Fruit fly (Drosophila melanogaster) whole organism, wandering third instar larva: ENCODE results near the gene CG15773.

ENCODE experiments used
- Abd-B ChIP-seq: fragments of >200 bp; optimal IDR thresholded peaks from 2 replicates; lab custom pipeline; 2017; ENCODE audit warnings: missing biosample characterization, missing genetic modification characterization
- CG32264 ChIP-seq: fragments of 200-800 bp; sonication (Bioruptor generic); optimal IDR thresholded peaks from 2 replicates; lab custom pipeline; 2016; ENCODE audit warnings: missing biosample characterization, missing genetic modification characterization
- CG9705 ChIP-seq: fragments of 200-800 bp; sonication (Bioruptor generic); optimal IDR thresholded peaks from 2 replicates; lab custom pipeline; 2018; ENCODE audit warnings: missing biosample characterization, mild to moderate bottlenecking, missing genetic modification characterization
- CrebA ChIP-seq: fragments of 200-800 bp; sonication (Bioruptor generic); optimal IDR thresholded peaks from 2 replicates; lab custom pipeline; 2016; ENCODE audit warnings: missing biosample characterization, mild to moderate bottlenecking, missing genetic modification characterization, borderline replicate concordance
- Dfd ChIP-seq: fragments of >200 bp; optimal IDR thresholded peaks from 2 replicates; lab custom pipeline; 2017; ENCODE audit warnings: missing biosample characterization, missing genetic modification characterization
- Dif ChIP-seq: fragments of 200-275, 200-300 bp; sonication (Bioruptor generic); optimal IDR thresholded peaks from 2 replicates; lab custom pipeline; 2018; ENCODE audit warnings: missing biosample characterization, missing genetic modification characterization; ENCODE audit not compliant: partially characterized antibody
- HLH106 ChIP-seq: fragments of 200-800 bp; optimal IDR thresholded peaks from 3 replicates; lab custom pipeline; 2019; ENCODE audit warnings: missing biosample characterization, mild to moderate bottlenecking, missing genetic modification characterization, moderate library complexity
- Hnf4 ChIP-seq: fragments of 200-800 bp; sonication (Bioruptor generic); optimal IDR thresholded peaks from 2 replicates; lab custom pipeline; 2016; ENCODE audit warnings: missing biosample characterization, mild to moderate bottlenecking, missing genetic modification characterization
- Hr78 ChIP-seq: fragments of >200 bp; optimal IDR thresholded peaks from 2 replicates; lab custom pipeline; 2017; ENCODE audit warnings: missing biosample characterization, missing genetic modification characterization
- Hr83 ChIP-seq: fragments of 200-300 bp; sonication (Bioruptor generic); optimal IDR thresholded peaks from 2 replicates; lab custom pipeline; 2016; ENCODE audit warnings: missing biosample characterization, mild to moderate bottlenecking, missing genetic modification characterization, moderate library complexity; ENCODE audit not compliant: poor library complexity, severe bottlenecking
- Jra ChIP-seq: sonication (Bioruptor generic); optimal IDR thresholded peaks from 2 replicates; lab custom pipeline; 2016; ENCODE audit warnings: missing biosample characterization, missing genetic modification characterization
- Mio ChIP-seq: sonication (Bioruptor generic); optimal IDR thresholded peaks from 2 replicates; lab custom pipeline; 2016; ENCODE audit warnings: missing biosample characterization, missing genetic modification characterization
- Myc ChIP-seq: fragments of >200 bp; optimal IDR thresholded peaks from 2 replicates; lab custom pipeline; 2017
- N ChIP-seq: fragments of >200 bp; optimal IDR thresholded peaks from 2 replicates; lab custom pipeline; 2018; ENCODE audit warnings: missing biosample characterization, missing external identifiers, missing genetic modification characterization
- OdsH ChIP-seq: fragments of 200-800 bp; sonication (Bioruptor generic); optimal IDR thresholded peaks from 2 replicates; lab custom pipeline; 2016; ENCODE audit warnings: missing biosample characterization, mild to moderate bottlenecking, missing genetic modification characterization
- Rel ChIP-seq, 2 experiments: fragments of 200-800 bp; sonication (Bioruptor generic) in 1 of 2; optimal IDR thresholded peaks; 2 replicates in 1 of 2; 3 replicates in 1 of 2; lab custom pipeline; 2016 to 2019; ENCODE audit warnings: mild to moderate bottlenecking in 2 of 2, missing biosample characterization in 2 of 2, missing genetic modification characterization in 2 of 2, moderate library complexity in 1 of 2
- Sp1 ChIP-seq: fragments of 200-800 bp; sonication (Bioruptor generic); optimal IDR thresholded peaks from 3 replicates; lab custom pipeline; 2019; ENCODE audit warnings: missing biosample characterization, mild to moderate bottlenecking, missing genetic modification characterization, moderate library complexity
- Vsx2 ChIP-seq: fragments of 200-300, 225-300 bp; sonication (Bioruptor generic); optimal IDR thresholded peaks from 2 replicates; lab custom pipeline; 2018; ENCODE audit warnings: missing biosample characterization, missing genetic modification characterization; ENCODE audit not compliant: partially characterized antibody
- br ChIP-seq: fragments of 200-800 bp; sonication (Bioruptor generic); optimal IDR thresholded peaks from 2 replicates; lab custom pipeline; 2016; ENCODE audit warnings: missing biosample characterization, missing genetic modification characterization
- dl ChIP-seq, 2 experiments: fragments of 175-275, 200-275 bp in 1 of 2; fragments of 200-275 bp in 1 of 2; sonication (Bioruptor generic); optimal IDR thresholded peaks; lab custom pipeline; 2018; ENCODE audit warnings: mild to moderate bottlenecking in 2 of 2, missing biosample characterization in 2 of 2, missing genetic modification characterization in 2 of 2, moderate library complexity in 2 of 2; ENCODE audit not compliant: partially characterized antibody in 2 of 2, insufficient read depth in 1 of 2
- dmrt93B ChIP-seq: fragments of 200-800 bp; sonication (Bioruptor generic); optimal IDR thresholded peaks from 2 replicates; lab custom pipeline; 2018; ENCODE audit warnings: missing biosample characterization, mild to moderate bottlenecking, missing genetic modification characterization
- dsf ChIP-seq: sonication (Bioruptor generic); optimal IDR thresholded peaks from 2 replicates; lab custom pipeline; 2016; ENCODE audit warnings: missing biosample characterization, missing genetic modification characterization, borderline replicate concordance
- ey ChIP-seq: fragments of 200-800 bp; sonication (Bioruptor generic); optimal IDR thresholded peaks from 2 replicates; lab custom pipeline; 2016; ENCODE audit warnings: missing biosample characterization, missing genetic modification characterization
- foxo ChIP-seq, 2 experiments: fragments of 200-800 bp; sonication (Bioruptor generic); optimal IDR thresholded peaks; 2 replicates in 1 of 2; 3 replicates in 1 of 2; lab custom pipeline; 2016 to 2017; ENCODE audit warnings: missing biosample characterization in 2 of 2, missing genetic modification characterization in 2 of 2
- fru ChIP-seq: fragments of 200-800 bp; sonication (Bioruptor generic); optimal IDR thresholded peaks from 3 replicates; lab custom pipeline; 2016; ENCODE audit warnings: missing biosample characterization, mild to moderate bottlenecking, missing genetic modification characterization
- h ChIP-seq: fragments of 200-800 bp; sonication (Bioruptor generic); optimal IDR thresholded peaks from 3 replicates; lab custom pipeline; 2016; ENCODE audit warnings: missing biosample characterization, mild to moderate bottlenecking, missing genetic modification characterization
- jim ChIP-seq: fragments of 175-275, 200-325 bp; sonication (Bioruptor generic); optimal IDR thresholded peaks from 2 replicates; lab custom pipeline; 2016; ENCODE audit warnings: missing biosample characterization, mild to moderate bottlenecking, missing genetic modification characterization
- lola ChIP-seq: fragments of >200 bp; optimal IDR thresholded peaks from 2 replicates; lab custom pipeline; 2017; ENCODE audit warnings: missing biosample characterization, missing genetic modification characterization
- pan ChIP-seq: fragments of >200 bp; optimal IDR thresholded peaks from 2 replicates; lab custom pipeline; 2017
- psq ChIP-seq: fragments of 200-800 bp; sonication (Bioruptor generic); optimal IDR thresholded peaks from 3 replicates; lab custom pipeline; 2017; ENCODE audit warnings: missing biosample characterization, mild to moderate bottlenecking, missing genetic modification characterization, moderate library complexity
- rgr ChIP-seq: fragments of 200-800 bp; sonication (Bioruptor generic); optimal IDR thresholded peaks from 3 replicates; lab custom pipeline; 2016; ENCODE audit warnings: missing biosample characterization, mild to moderate bottlenecking, missing genetic modification characterization
- sage ChIP-seq: fragments of 200-800 bp; sonication (Bioruptor generic); optimal IDR thresholded peaks from 2 replicates; lab custom pipeline; 2016; ENCODE audit warnings: missing biosample characterization, mild to moderate bottlenecking, missing genetic modification characterization
- sv ChIP-seq: fragments of 200-800 bp; sonication (Bioruptor generic); optimal IDR thresholded peaks from 3 replicates; lab custom pipeline; 2016; ENCODE audit warnings: missing biosample characterization, missing genetic modification characterization
- tai ChIP-seq: sonication (Bioruptor generic); optimal IDR thresholded peaks from 2 replicates; lab custom pipeline; 2016; ENCODE audit warnings: missing biosample characterization, missing genetic modification characterization
- usp ChIP-seq: fragments of >200 bp; optimal IDR thresholded peaks from 2 replicates; lab custom pipeline; 2017; ENCODE audit warnings: missing biosample characterization, missing genetic modification characterization
- woc ChIP-seq: sonication (Bioruptor generic); optimal IDR thresholded peaks from 2 replicates; lab custom pipeline; 2016; ENCODE audit warnings: missing biosample characterization, mild to moderate bottlenecking, missing genetic modification characterization

CG15773 gene

dm6 chrX:5715455-5716227 lies 16.9 kb upstream of the CG15773 start (continued):
- TF ChIP-seq h (GFP tag; lab: Kevin White, UChicago) (peak; percentile 29), Sp1 (GFP tag; lab: Kevin White, UChicago) (peak; percentile 38), Dfd (GFP tag; lab: Kevin White, UChicago) (no peak), tai (GFP tag; lab: Kevin White, UChicago) (no peak), Mio (GFP tag; lab: Kevin White, UChicago) (no peak), sage (GFP tag; lab: Kevin White, UChicago) (no peak)

- TF ChIP-seq N, result no peak
- no peak for TF ChIP-seq dl (GFP tag; optimal IDR thresholded peaks at IDR 0.05; lab: Kevin White, UChicago; ENCODE audit: insufficient read depth in 1 of 2, partially characterized antibody in 2 of 2)
- TF ChIP-seq h (GFP tag; lab: Kevin White, UChicago), result peak; percentile 55
- no peak for TF ChIP-seq Abd-B (GFP tag; lab: Kevin White, UChicago)
- no peak for TF ChIP-seq jim (GFP tag; lab: Kevin White, UChicago)
- TF ChIP-seq CG32264 (GFP tag; lab: Kevin White, UChicago), result no peak
- no peak for TF ChIP-seq Hr83 (GFP tag; lab: Kevin White, UChicago)
- peak in 1 of 2 experiments; percentile 23 for TF ChIP-seq foxo (GFP tag; optimal IDR thresholded peaks at IDR 0.05; lab: Kevin White, UChicago)
- TF ChIP-seq OdsH, result no peak
- TF ChIP-seq CrebA, result no peak
- no peak for TF ChIP-seq Sp1 (GFP tag; lab: Kevin White, UChicago)
- no peak for TF ChIP-seq ey (GFP tag; lab: Kevin White, UChicago)
- no peak for TF ChIP-seq Hr78 (GFP tag; lab: Kevin White, UChicago)
- peak; percentile 97 for TF ChIP-seq Vsx2 (GFP tag; lab: Kevin White, UChicago)
- TF ChIP-seq Dfd (GFP tag; lab: Kevin White, UChicago), result no peak
- TF ChIP-seq Hnf4 (GFP tag; lab: Kevin White, UChicago), result peak; percentile 27
- TF ChIP-seq br (GFP tag; lab: Kevin White, UChicago), result peak; percentile 15
- TF ChIP-seq usp (GFP tag; lab: Kevin White, UChicago), result no peak
- no peak for TF ChIP-seq pan (lab: Kevin White, UChicago)
- peak; percentile 1 for TF ChIP-seq fru (GFP tag; lab: Kevin White, UChicago)
- peak; percentile 13 for TF ChIP-seq rgr (GFP tag; lab: Kevin White, UChicago)
- peak; percentile 7 for TF ChIP-seq HLH106 (tag; lab: Kevin White, UChicago)
These were observed 14.6 kb upstream of the CG15773 start, which contains the start of gene CG33080 for dm6 chrX:5717741-5718475. Gene CG33080 (minus strand): TSS chrX:5717778.

dm6 chrX:5718476-5719012 lies 14.0 kb upstream of the CG15773 start:
- peak; percentile 55 for TF ChIP-seq psq
- peak; percentile 67 for TF ChIP-seq fru (GFP tag; lab: Kevin White, UChicago)
- TF ChIP-seq tai (GFP tag; lab: Kevin White, UChicago), result no peak
- no peak for TF ChIP-seq lola (GFP tag; lab: Kevin White, UChicago)
- TF ChIP-seq OdsH, result peak; percentile 72
- TF ChIP-seq foxo (GFP tag; optimal IDR thresholded peaks at IDR 0.05; lab: Kevin White, UChicago), result peak in 1 of 2 experiments; percentile 83
- TF ChIP-seq Dif, result no peak
- no peak for TF ChIP-seq CG32264 (GFP tag; lab: Kevin White, UChicago)
- no peak for TF ChIP-seq woc (GFP tag; lab: Kevin White, UChicago)
- TF ChIP-seq HLH106 (tag; lab: Kevin White, UChicago), result peak; percentile 84
- peak; percentile 55 for TF ChIP-seq Hnf4 (GFP tag; lab: Kevin White, UChicago)
- TF ChIP-seq pan (lab: Kevin White, UChicago), result no peak
- TF ChIP-seq jim (GFP tag; lab: Kevin White, UChicago), result no peak
- peak; percentile 42 for TF ChIP-seq dmrt93B
- TF ChIP-seq Sp1 (GFP tag; lab: Kevin White, UChicago), result peak; percentile 81
- TF ChIP-seq ey (GFP tag; lab: Kevin White, UChicago), result peak; percentile 46
- TF ChIP-seq CG9705 (GFP tag; lab: Kevin White, UChicago), result peak; percentile 59
- peak; percentile 84 for TF ChIP-seq rgr (GFP tag; lab: Kevin White, UChicago)
- TF ChIP-seq N, result no peak
- no peak for TF ChIP-seq Dfd (GFP tag; lab: Kevin White, UChicago)
- no peak for TF ChIP-seq CrebA
- TF ChIP-seq Abd-B (GFP tag; lab: Kevin White, UChicago), result no peak
- TF ChIP-seq sv (GFP tag; lab: Kevin White, UChicago), result no peak
- no peak for TF ChIP-seq Mio (GFP tag; lab: Kevin White, UChicago)
- no peak for TF ChIP-seq Hr83 (GFP tag; lab: Kevin White, UChicago)
- no peak for TF ChIP-seq Vsx2 (GFP tag; lab: Kevin White, UChicago)
- TF ChIP-seq Hr78 (GFP tag; lab: Kevin White, UChicago), result no peak
- TF ChIP-seq h (GFP tag; lab: Kevin White, UChicago), result peak; percentile 70
- TF ChIP-seq sage (GFP tag; lab: Kevin White, UChicago), result peak; percentile 52
- no peak for TF ChIP-seq Jra (GFP tag; lab: Kevin White, UChicago)
- no peak for TF ChIP-seq Myc (lab: Kevin White, UChicago)
- no peak for TF ChIP-seq dsf (GFP tag; lab: Kevin White, UChicago)
- TF ChIP-seq usp (GFP tag; lab: Kevin White, UChicago), result no peak
- TF ChIP-seq dl (GFP tag; optimal IDR thresholded peaks at IDR 0.05; lab: Kevin White, UChicago; ENCODE audit: insufficient read depth in 1 of 2, partially characterized antibody in 2 of 2), result no peak
- TF ChIP-seq br (GFP tag; lab: Kevin White, UChicago), result peak; percentile 39
- TF ChIP-seq Rel (GFP tag; optimal IDR thresholded peaks at IDR 0.05; lab: Kevin White, UChicago), result no peak
- TF ChIP-seq Rel (tag; optimal IDR thresholded peaks at IDR 0.05; lab: Kevin White, UChicago), result peak; percentile 67
